Fruit fly (Drosophila melanogaster): ENCODE results near the gene CG5122.

The CG5122 gene

dm6 chr2L:13164994-13165801 lies 34.8 kb downstream of the CG5122 start, which contains the start of gene Sirt1 (continued):
- TF ChIP-seq Sry-β (GFP tag; optimal IDR thresholded peaks at IDR 0.05) (peak; percentile 0), CG10462 (GFP tag; optimal IDR thresholded peaks at IDR 0.05) (peak; percentile 59), bab2 (GFP tag; optimal IDR thresholded peaks at IDR 0.05) (peak; percentile 68), insv (GFP tag; optimal IDR thresholded peaks at IDR 0.05) (peak in 1 of 2 experiments; percentile 60), Fer1 (GFP tag; optimal IDR thresholded peaks at IDR 0.05) (peak; percentile 65), GATAe (GFP tag; conservative IDR thresholded peaks at IDR 0.05) (no peak), chif (GFP tag; optimal IDR thresholded peaks at IDR 0.05) (peak; percentile 23 to 70), pzg (GFP tag; optimal IDR thresholded peaks at IDR 0.05) (peak; percentile 56), CG32767 (GFP tag; IDR thresholded peaks at IDR 0.05) (peak; percentile 98), Jarid2 (GFP tag; optimal IDR thresholded peaks at IDR 0.05) (peak; percentile 26), jigr1 (GFP tag; IDR thresholded peaks at IDR 0.05) (peak; percentile 70; the same call in 1 of the 3 replicates), exex (tag; optimal IDR thresholded peaks at IDR 0.05) (no peak), dpn (GFP tag; optimal IDR thresholded peaks at IDR 0.05) (peak; percentile 52 to 85), CG10274 (GFP tag; optimal IDR thresholded peaks at IDR 0.05) (peak; percentile 43), Sry-δ (GFP tag; optimal IDR thresholded peaks at IDR 0.05) (peak; percentile 4), CG6689 (GFP tag; IDR thresholded peaks at IDR 0.05) (peak; percentile 92), al (GFP tag; IDR thresholded peaks at IDR 0.05) (peak; percentile 77), C15 (GFP tag; IDR thresholded peaks at IDR 0.05) (no peak), CG16863 (GFP tag; optimal IDR thresholded peaks at IDR 0.05) (peak; percentile 57), chinmo (GFP tag; IDR thresholded peaks at IDR 0.05; ENCODE audit: partially characterized antibody) (no peak; the same call in 3 of the 4 replicates), emc (GFP tag; optimal IDR thresholded peaks at IDR 0.05) (no peak), Ada2b (GFP tag; IDR thresholded peaks at IDR 0.05) (peak; percentile 28; the same call in 1 of the 2 replicates), CG14441 (GFP tag; IDR thresholded peaks at IDR 0.05) (peak; percentile 75), CG2889 (GFP tag; IDR thresholded peaks at IDR 0.05) (peak; percentile 54; the same call in 1 of the 3 replicates), sqz (GFP tag; optimal IDR thresholded peaks at IDR 0.05) (no peak), D19B (GFP tag; optimal IDR thresholded peaks at IDR 0.05) (peak; percentile 75), nerfin-2 (GFP tag; IDR thresholded peaks at IDR 0.05; ENCODE audit: partially characterized antibody) (no peak), CG34422 (GFP tag; IDR thresholded peaks at IDR 0.05) (no peak; the same call in 2 of the 3 replicates), slou (GFP tag; optimal IDR thresholded peaks at IDR 0.05) (peak; percentile 79), CG4617 (GFP tag; optimal IDR thresholded peaks at IDR 0.05; ENCODE audit: borderline replicate concordance) (peak; percentile 45), Hmx (GFP tag; optimal IDR thresholded peaks at IDR 0.05) (no peak), Ets97D (GFP tag; optimal IDR thresholded peaks at IDR 0.05) (peak; percentile 8), CG9727 (GFP tag; optimal IDR thresholded peaks at IDR 0.05) (peak; percentile 93), CG9609 (GFP tag; optimal IDR thresholded peaks at IDR 0.05) (peak; percentile 39), stc (GFP tag; IDR thresholded peaks at IDR 0.05) (peak; percentile 50; the same call in 1 of the 2 replicates), pita (GFP tag; optimal IDR thresholded peaks at IDR 0.05) (no peak), Adf1 (GFP tag; IDR thresholded peaks at IDR 0.05) (no peak), CG43689 (GFP tag; IDR thresholded peaks at IDR 0.05) (peak; percentile 58), run (tag; optimal IDR thresholded peaks at IDR 0.05) (peak; percentile 67), ssp (GFP tag; IDR thresholded peaks at IDR 0.05) (peak; percentile 74), CG11085 (GFP tag; IDR thresholded peaks at IDR 0.05) (peak; percentile 74), CG1647 (GFP tag; optimal IDR thresholded peaks at IDR 0.05) (no peak), CG8359 (GFP tag; optimal IDR thresholded peaks at IDR 0.05; ENCODE audit: borderline replicate concordance) (peak; percentile 39), p53 (GFP tag; optimal IDR thresholded peaks at IDR 0.05) (no peak), Stat92E (GFP tag; optimal IDR thresholded peaks at IDR 0.05) (peak in 1 of 3 experiments; percentile 86), NC2α (GFP tag; optimal IDR thresholded peaks at IDR 0.05) (no peak), CG3407 (GFP tag; optimal IDR thresholded peaks at IDR 0.05) (peak; percentile 72), crp (GFP tag; optimal IDR thresholded peaks at IDR 0.05) (peak in 1 of 2 experiments; percentile 49), CG7372 (GFP tag; IDR thresholded peaks at IDR 0.05) (peak; percentile 84)
